Worm (Caenorhabditis elegans) whole organism, midembryonic: Measurements from ENCODE around the gene srh-219.

Source experiments
- T22C8.4 ChIP-seq: fragments of 200-800 bp; sonication (Bioruptor generic); IDR thresholded peaks from 2 replicates; pipeline ENCODE4 v1.3.6; 2022; ENCODE audit warnings: missing genetic modification characterization, missing compliant biosample characterization
- cog-1 ChIP-seq: sonication (generic microtip); optimal IDR thresholded peaks from 2 replicates; lab custom pipeline; 2016; ENCODE audit warnings: missing genetic modification characterization, missing compliant biosample characterization
- flt-1 ChIP-seq: fragments of 200-800 bp; sonication (Bioruptor generic); IDR thresholded peaks from 2 replicates; pipeline ENCODE4 v1.3.6; 2022; ENCODE audit warnings: missing genetic modification characterization, missing compliant biosample characterization
- ztf-23 ChIP-seq: fragments of 200-800 bp; sonication (Bioruptor generic); IDR thresholded peaks from 2 replicates; pipeline ENCODE4 v1.3.6; 2022; ENCODE audit warnings: missing genetic modification reagents, missing genetic modification characterization, missing compliant biosample characterization

ce11 chrV:15484537-15484936, 10.7 kb upstream of the srh-219 start, which contains the start of gene C06B8.3:
- TF ChIP-seq flt-1 (GFP tag; lab: Robert Waterston, UW), result no peak
- no peak for TF ChIP-seq ztf-23 (GFP tag; lab: Robert Waterston, UW)
- no peak for TF ChIP-seq T22C8.4 (GFP tag; lab: Robert Waterston, UW)
- no peak for TF ChIP-seq cog-1 (tag; lab: Kevin White, UChicago)
